Worm (Caenorhabditis elegans): ENCODE data around the gene tyr-2.

tyr-2 gene

DNA sequence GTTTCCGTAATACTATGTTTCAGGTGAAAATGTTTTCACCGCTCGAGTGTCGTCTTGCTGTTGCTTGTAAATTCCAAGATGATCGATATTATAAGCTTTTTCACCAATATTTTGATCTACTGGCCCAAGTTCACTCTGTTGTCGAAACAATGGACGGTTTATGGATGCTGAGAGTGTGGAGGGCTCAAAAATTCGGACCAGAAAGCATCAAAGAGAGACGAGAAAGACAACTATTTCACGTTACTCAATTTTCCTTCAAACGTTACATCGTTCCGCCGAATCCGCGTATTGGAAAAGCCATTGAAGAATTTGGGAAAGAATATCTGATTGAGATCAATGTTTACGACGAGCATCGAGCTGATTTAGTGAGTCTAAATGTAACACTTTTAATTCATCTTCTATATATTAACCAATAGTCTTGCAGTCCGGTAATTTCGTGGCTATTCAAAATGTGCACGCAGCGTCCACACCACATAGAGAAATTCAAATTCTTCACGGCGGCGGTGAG is 36.2 kb downstream of the tyr-2 start, which contains the start of gene pot-3 (continued):
- TF ChIP-seq tlf-1 (GFP tag; optimal IDR thresholded peaks at IDR 0.05) (no peak), Y53F4B.3 (GFP tag; IDR thresholded peaks at IDR 0.05) (no peak), snpc-1.1 (tag; optimal IDR thresholded peaks at IDR 0.05; ENCODE audit: insufficient read depth) (no peak), F39B2.1 (GFP tag; IDR thresholded peaks at IDR 0.05) (no peak), lin-26 (GFP tag; IDR thresholded peaks at IDR 0.05) (no peak), T26A5.8 (tag; optimal IDR thresholded peaks at IDR 0.05) (peak; percentile 80), gei-17 (GFP tag; optimal IDR thresholded peaks at IDR 0.05) (no peak), ekl-4 (GFP tag; IDR thresholded peaks at IDR 0.05) (no peak), dpl-1 (GFP tag; optimal IDR thresholded peaks at IDR 0.05) (no peak), zim-3 (tag; optimal IDR thresholded peaks at IDR 0.05) (peak; percentile 64), ztf-6 (GFP tag; IDR thresholded peaks at IDR 0.05) (no peak), akir-1 (GFP tag; optimal IDR thresholded peaks at IDR 0.05) (no peak)

All from whole organism, young adult.